ENCODE assay signal across 1 fruit fly cellular context in the genomic region with DNA sequence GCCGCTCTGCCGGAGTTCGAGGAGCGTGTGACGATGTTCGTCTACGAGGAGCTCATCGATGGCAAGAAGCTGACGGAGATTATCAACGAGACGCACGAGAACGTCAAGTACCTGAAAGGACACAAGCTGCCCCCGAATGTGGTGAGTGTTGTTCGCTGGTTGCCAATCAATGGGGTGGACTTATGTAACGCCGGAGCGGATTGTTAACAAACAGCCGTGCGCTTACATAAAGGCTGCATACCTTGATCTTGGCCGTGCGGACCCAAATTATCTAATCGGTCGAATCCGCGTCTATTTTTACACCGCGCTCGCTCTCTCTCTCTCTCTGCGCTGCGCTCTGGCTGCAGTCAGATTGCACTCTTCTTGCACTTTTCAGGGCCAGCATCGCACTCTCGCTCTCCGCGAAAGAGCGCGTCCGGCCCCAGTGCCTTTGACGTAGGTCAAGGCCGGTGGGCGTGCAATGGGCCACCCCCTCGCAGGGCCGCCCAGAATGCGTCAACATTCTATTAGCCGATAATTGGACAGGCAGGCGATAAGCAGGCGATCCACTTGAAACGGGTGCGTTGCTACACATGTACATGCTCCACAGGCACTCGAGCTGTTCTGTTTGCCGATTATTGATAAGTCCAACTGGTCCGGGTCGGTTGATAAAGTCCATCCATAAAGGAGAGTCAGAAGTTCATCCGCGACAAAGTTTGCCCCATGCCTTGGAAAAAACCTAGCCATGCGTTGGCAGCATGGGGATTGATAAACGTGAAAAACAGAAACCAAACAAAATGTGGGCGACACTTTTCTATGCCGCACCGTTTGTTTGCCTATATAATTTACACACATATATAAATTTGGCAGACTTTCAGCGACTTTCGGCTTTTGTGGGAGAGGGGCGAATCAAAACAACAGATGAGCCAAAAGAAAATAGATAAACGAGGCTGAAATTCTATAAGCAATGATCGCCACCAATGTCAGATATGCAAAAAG.
TF ChIP-seq lines count a peak whose summit lies in the region.

No protein-coding gene starts in this region.

TF ChIP-seq in whole organism, embryonic, 481 proteins besides CTCF, POLR2A, EP300 and RAD21 (continued from another document):
- TF ChIP-seq eve (GFP tag; optimal IDR thresholded peaks at IDR 0.05; lab: Kevin White, UChicago), result no peak
- no peak for TF ChIP-seq CG7928 (GFP tag; optimal IDR thresholded peaks at IDR 0.05; lab: Kevin White, UChicago)
- no peak for TF ChIP-seq CG4424 (GFP tag; optimal IDR thresholded peaks at IDR 0.05; lab: Kevin White, UChicago)
- peak in 1 of 3 experiments; percentile 3 for TF ChIP-seq lola (GFP tag; optimal IDR thresholded peaks at IDR 0.05; lab: Kevin White, UChicago)
- peak; percentile 45 for TF ChIP-seq kay (GFP tag; optimal IDR thresholded peaks at IDR 0.05; lab: Kevin White, UChicago)
- peak; percentile 46; the same call in 1 of the 3 replicates for TF ChIP-seq CG16813 (GFP tag; IDR thresholded peaks at IDR 0.05; lab: Robert Waterston, UW; ENCODE audit: partially characterized antibody)
- no peak for TF ChIP-seq CG13287 (GFP tag; IDR thresholded peaks at IDR 0.05; lab: Robert Waterston, UW; ENCODE audit: partially characterized antibody)
- no peak for TF ChIP-seq H15 (GFP tag; IDR thresholded peaks at IDR 0.05; lab: Robert Waterston, UW)
- TF ChIP-seq CG14441 (GFP tag; IDR thresholded peaks at IDR 0.05; lab: Robert Waterston, UW), result no peak
- TF ChIP-seq rib (GFP tag; IDR thresholded peaks at IDR 0.05; lab: Robert Waterston, UW), result peak; percentile 35; the same call in 1 of the 2 replicates
- TF ChIP-seq Bteb2 (GFP tag; optimal IDR thresholded peaks at IDR 0.05; lab: Kevin White, UChicago), result no peak
- TF ChIP-seq pan (optimal IDR thresholded peaks at IDR 0.05; lab: Kevin White, UChicago), result no peak
- TF ChIP-seq pan (GFP tag; optimal IDR thresholded peaks at IDR 0.05 in 1 of 2, IDR thresholded peaks at IDR 0.05 in 1 of 2), result no peak
- TF ChIP-seq CG1602 (GFP tag; optimal IDR thresholded peaks at IDR 0.05; lab: Kevin White, UChicago), result no peak
- no peak for TF ChIP-seq p53 (GFP tag; optimal IDR thresholded peaks at IDR 0.05; lab: Kevin White, UChicago)
- no peak for TF ChIP-seq dati (GFP tag; IDR thresholded peaks at IDR 0.05; lab: Robert Waterston, UW)
- no peak for TF ChIP-seq Awh (GFP tag; IDR thresholded peaks at IDR 0.05; lab: Robert Waterston, UW)
- no peak for TF ChIP-seq CG6765 (GFP tag; optimal IDR thresholded peaks at IDR 0.05; lab: Kevin White, UChicago)
- TF ChIP-seq PHDP (tag; optimal IDR thresholded peaks at IDR 0.05; lab: Kevin White, UChicago), result no peak
- no peak for TF ChIP-seq ATbp (GFP tag; optimal IDR thresholded peaks at IDR 0.05; lab: Kevin White, UChicago)
- no peak for TF ChIP-seq corto (GFP tag; optimal IDR thresholded peaks at IDR 0.05; lab: Kevin White, UChicago)
- TF ChIP-seq luna (GFP tag; optimal IDR thresholded peaks at IDR 0.05; lab: Kevin White, UChicago), result no peak
- no peak for TF ChIP-seq disco-r (GFP tag; optimal IDR thresholded peaks at IDR 0.05; lab: Kevin White, UChicago)
- no peak for TF ChIP-seq nerfin-1 (tag; optimal IDR thresholded peaks at IDR 0.05; lab: Kevin White, UChicago)
- no peak for TF ChIP-seq CG2678 (tag; optimal IDR thresholded peaks at IDR 0.05; lab: Kevin White, UChicago)
- no peak for TF ChIP-seq az2 (GFP tag; optimal IDR thresholded peaks at IDR 0.05; lab: Kevin White, UChicago)
- TF ChIP-seq CG6791 (GFP tag; IDR thresholded peaks at IDR 0.05; lab: Robert Waterston, UW; ENCODE audit: partially characterized antibody), result no peak
- TF ChIP-seq Lpt (GFP tag; optimal IDR thresholded peaks at IDR 0.05; lab: Kevin White, UChicago), result no peak
- TF ChIP-seq CG10565 (GFP tag; optimal IDR thresholded peaks at IDR 0.05; lab: Kevin White, UChicago), result no peak
- TF ChIP-seq CG14050 (GFP tag; IDR thresholded peaks at IDR 0.05; lab: Robert Waterston, UW), result no peak
- no peak for TF ChIP-seq row (GFP tag; IDR thresholded peaks at IDR 0.05; lab: Robert Waterston, UW)
- no peak for TF ChIP-seq CG9876 (GFP tag; optimal IDR thresholded peaks at IDR 0.05; lab: Kevin White, UChicago)
- TF ChIP-seq ara (GFP tag; IDR thresholded peaks at IDR 0.05; lab: Robert Waterston, UW), result no peak
- TF ChIP-seq CG12744 (GFP tag; optimal IDR thresholded peaks at IDR 0.05; lab: Kevin White, UChicago), result no peak
- TF ChIP-seq pb (GFP tag; optimal IDR thresholded peaks at IDR 0.05; lab: Kevin White, UChicago), result no peak
- no peak for TF ChIP-seq Ets65A (GFP tag; lab: Kevin White, UChicago)
- TF ChIP-seq repo (GFP tag; optimal IDR thresholded peaks at IDR 0.05; lab: Kevin White, UChicago), result no peak
- TF ChIP-seq ewg (GFP tag; optimal IDR thresholded peaks at IDR 0.05; lab: Kevin White, UChicago), result no peak
- no peak for TF ChIP-seq CG15011 (GFP tag; optimal IDR thresholded peaks at IDR 0.05; lab: Kevin White, UChicago)
- TF ChIP-seq CG14860 (GFP tag; IDR thresholded peaks at IDR 0.05; lab: Robert Waterston, UW; ENCODE audit: partially characterized antibody), result no peak
- TF ChIP-seq Aef1 (GFP tag; IDR thresholded peaks at IDR 0.05; lab: Robert Waterston, UW), result no peak
- TF ChIP-seq sens-2 (GFP tag; IDR thresholded peaks at IDR 0.05; lab: Robert Waterston, UW), result no peak
- TF ChIP-seq nau (GFP tag; optimal IDR thresholded peaks at IDR 0.05; lab: Kevin White, UChicago), result no peak
- no peak for TF ChIP-seq tio (GFP tag; optimal IDR thresholded peaks at IDR 0.05; lab: Kevin White, UChicago)
- no peak for TF ChIP-seq HHEX (GFP tag; optimal IDR thresholded peaks at IDR 0.05; lab: Kevin White, UChicago)
- no peak for TF ChIP-seq CG12219 (GFP tag; optimal IDR thresholded peaks at IDR 0.05; lab: Kevin White, UChicago)
- TF ChIP-seq Nf-YA (GFP tag; IDR thresholded peaks at IDR 0.05; lab: Robert Waterston, UW), result no peak
- no peak for TF ChIP-seq bigmax (GFP tag; optimal IDR thresholded peaks at IDR 0.05; lab: Kevin White, UChicago)
- TF ChIP-seq ken (GFP tag; IDR thresholded peaks at IDR 0.05; lab: Robert Waterston, UW), result no peak
- TF ChIP-seq Nf-YC (tag; optimal IDR thresholded peaks at IDR 0.05; lab: Kevin White, UChicago), result no peak
- TF ChIP-seq CG33213 (GFP tag; optimal IDR thresholded peaks at IDR 0.05; lab: Kevin White, UChicago), result no peak
- TF ChIP-seq tap (tag; optimal IDR thresholded peaks at IDR 0.05; lab: Kevin White, UChicago), result no peak
- TF ChIP-seq CG3995 (GFP tag; optimal IDR thresholded peaks at IDR 0.05; lab: Kevin White, UChicago), result no peak
- no peak for TF ChIP-seq Hr51 (GFP tag; optimal IDR thresholded peaks at IDR 0.05; lab: Kevin White, UChicago)
- TF ChIP-seq pnt (GFP tag; optimal IDR thresholded peaks at IDR 0.05; lab: Kevin White, UChicago), result no peak
- TF ChIP-seq CG1647 (GFP tag; optimal IDR thresholded peaks at IDR 0.05; lab: Kevin White, UChicago), result no peak
- TF ChIP-seq CG10979 (tag; optimal IDR thresholded peaks at IDR 0.05; lab: Kevin White, UChicago), result no peak
- no peak for TF ChIP-seq mam (GFP tag; optimal IDR thresholded peaks at IDR 0.05; lab: Kevin White, UChicago)
- no peak for TF ChIP-seq CG13775 (GFP tag; optimal IDR thresholded peaks at IDR 0.05; lab: Kevin White, UChicago)
- TF ChIP-seq HLH3B (GFP tag; IDR thresholded peaks at IDR 0.05; lab: Robert Waterston, UW), result no peak
- no peak for TF ChIP-seq Camta (GFP tag; optimal IDR thresholded peaks at IDR 0.05; lab: Kevin White, UChicago)
- no peak for TF ChIP-seq dm (GFP tag; optimal IDR thresholded peaks at IDR 0.05; lab: Kevin White, UChicago)
- no peak for TF ChIP-seq HLH4C (GFP tag; IDR thresholded peaks at IDR 0.05; lab: Robert Waterston, UW; ENCODE audit: partially characterized antibody)
- TF ChIP-seq sisA (GFP tag; IDR thresholded peaks at IDR 0.05; lab: Robert Waterston, UW), result no peak
- no peak for TF ChIP-seq Taf1 (GFP tag; IDR thresholded peaks at IDR 0.05; lab: Robert Waterston, UW)
- no peak for TF ChIP-seq CG43689 (GFP tag; IDR thresholded peaks at IDR 0.05; lab: Robert Waterston, UW)
- TF ChIP-seq CoRest (tag; optimal IDR thresholded peaks at IDR 0.05; lab: Kevin White, UChicago), result no peak
- TF ChIP-seq peb (GFP tag; IDR thresholded peaks at IDR 0.05; lab: Robert Waterston, UW), result no peak
- TF ChIP-seq CG42726 (GFP tag; IDR thresholded peaks at IDR 0.05; lab: Robert Waterston, UW; ENCODE audit: partially characterized antibody), result 0 out of 2 replicates have a peak, but pooled peaks have one; percentile 53
- TF ChIP-seq exex (tag; optimal IDR thresholded peaks at IDR 0.05; lab: Kevin White, UChicago), result peak; percentile 96
- TF ChIP-seq Sox102F (GFP tag; optimal IDR thresholded peaks at IDR 0.05; lab: Kevin White, UChicago), result no peak
- no peak for TF ChIP-seq CG18476 (GFP tag; optimal IDR thresholded peaks at IDR 0.05; lab: Kevin White, UChicago)
- no peak for TF ChIP-seq lab (GFP tag; optimal IDR thresholded peaks at IDR 0.05; lab: Kevin White, UChicago)
- TF ChIP-seq CG3281 (GFP tag; optimal IDR thresholded peaks at IDR 0.05; lab: Kevin White, UChicago), result no peak
- no peak for TF ChIP-seq CG3838 (GFP tag; optimal IDR thresholded peaks at IDR 0.05; lab: Kevin White, UChicago)
- peak; percentile 35; the same call in 1 of the 3 replicates for TF ChIP-seq CG34422 (GFP tag; IDR thresholded peaks at IDR 0.05; lab: Robert Waterston, UW)
- no peak for TF ChIP-seq CG7963 (GFP tag; IDR thresholded peaks at IDR 0.05; lab: Robert Waterston, UW; ENCODE audit: partially characterized antibody)
- no peak for TF ChIP-seq CG2120 (GFP tag; optimal IDR thresholded peaks at IDR 0.05; lab: Kevin White, UChicago)
- TF ChIP-seq CG10267 (tag; optimal IDR thresholded peaks at IDR 0.05; lab: Kevin White, UChicago), result no peak
- no peak for TF ChIP-seq CG8089 (GFP tag; optimal IDR thresholded peaks at IDR 0.05; lab: Kevin White, UChicago)
- TF ChIP-seq CG10431 (GFP tag; optimal IDR thresholded peaks at IDR 0.05; lab: Kevin White, UChicago), result no peak
- no peak for TF ChIP-seq gsb (GFP tag; IDR thresholded peaks at IDR 0.05; lab: Robert Waterston, UW)
- 0 out of 2 replicates have a peak, but pooled peaks have one; percentile 14 for TF ChIP-seq CG10959 (GFP tag; IDR thresholded peaks at IDR 0.05; lab: Robert Waterston, UW)
- 0 out of 3 replicates have a peak, but pooled peaks have one; percentile 18 for TF ChIP-seq otp (GFP tag; IDR thresholded peaks at IDR 0.05; lab: Robert Waterston, UW)
- no peak for TF ChIP-seq en (GFP tag; optimal IDR thresholded peaks at IDR 0.05; lab: Kevin White, UChicago)
- no peak for TF ChIP-seq CG2889 (GFP tag; IDR thresholded peaks at IDR 0.05; lab: Robert Waterston, UW)
- no peak for TF ChIP-seq D (optimal IDR thresholded peaks at IDR 0.05; lab: Kevin White, UChicago)
- TF ChIP-seq D (GFP tag; optimal IDR thresholded peaks at IDR 0.05; lab: Kevin White, UChicago), result no peak
- TF ChIP-seq Doc2 (GFP tag; IDR thresholded peaks at IDR 0.05; lab: Robert Waterston, UW), result no peak
- no peak for TF ChIP-seq CG10209 (GFP tag; optimal IDR thresholded peaks at IDR 0.05; lab: Kevin White, UChicago)
- TF ChIP-seq Mrtf (GFP tag; IDR thresholded peaks at IDR 0.05; lab: Robert Waterston, UW), result no peak
- no peak for TF ChIP-seq CG13424 (tag; optimal IDR thresholded peaks at IDR 0.05; lab: Kevin White, UChicago)
- TF ChIP-seq CG17802 (tag; optimal IDR thresholded peaks at IDR 0.05; lab: Kevin White, UChicago), result no peak
- no peak for TF ChIP-seq ham (GFP tag; IDR thresholded peaks at IDR 0.05; lab: Robert Waterston, UW)
- no peak; the same call in 1 of the 2 replicates for TF ChIP-seq vvl (GFP tag; IDR thresholded peaks at IDR 0.05; lab: Robert Waterston, UW)
- TF ChIP-seq CG17186 (GFP tag; optimal IDR thresholded peaks at IDR 0.05; lab: Kevin White, UChicago), result no peak
- TF ChIP-seq CG13296 (GFP tag; optimal IDR thresholded peaks at IDR 0.05; lab: Kevin White, UChicago), result no peak
- peak; percentile 7 for TF ChIP-seq Kr (GFP tag; optimal IDR thresholded peaks at IDR 0.05; lab: Kevin White, UChicago)
- peak; percentile 53 for TF ChIP-seq HmgZ (tag; optimal IDR thresholded peaks at IDR 0.05; lab: Kevin White, UChicago)
